Worm (Caenorhabditis elegans): ENCODE results near the gene mltn-1.

Gene mltn-1

ce11 chrII:13188084-13188483 lies 43.1 kb upstream of the mltn-1 start:
- TF ChIP-seq gei-8 (GFP tag; optimal IDR thresholded peaks at IDR 0.05) (no peak), lin-38 (GFP tag; IDR thresholded peaks at IDR 0.05) (peak; percentile 58), Y48G9A.11 (GFP tag; IDR thresholded peaks at IDR 0.05) (peak; percentile 36; the same call in 1 of the 2 replicates)

DNA sequence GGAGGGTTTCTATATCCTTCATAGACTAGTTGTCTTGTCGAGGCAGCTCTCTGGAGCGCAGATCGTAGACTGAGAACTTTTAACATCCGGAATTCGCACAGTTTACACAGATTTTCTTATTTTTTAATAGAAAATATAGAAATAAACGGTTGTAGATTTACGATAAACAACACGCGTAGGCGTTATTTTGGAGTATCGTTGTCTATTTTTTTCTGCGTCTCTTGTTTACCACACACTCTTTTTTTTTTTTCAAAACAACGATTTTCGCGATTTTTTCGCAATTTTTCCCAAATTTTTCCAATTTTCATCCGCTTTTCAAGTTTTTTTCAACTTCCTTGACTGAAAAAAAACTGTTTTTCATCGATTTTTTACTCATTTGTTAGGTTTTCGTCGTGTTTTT lies 42.2 kb upstream of the mltn-1 start, which contains the start of gene mecr-1:
mecr-1 (minus strand) TSS at position 127 of the 400 bp plus-strand sequence.
- TF ChIP-seq R02D3.7 (tag; optimal IDR thresholded peaks at IDR 0.05) (peak; percentile 82), dve-1 (tag; optimal IDR thresholded peaks at IDR 0.05; ENCODE audit: insufficient read depth) (no peak), Y48G9A.11 (GFP tag; IDR thresholded peaks at IDR 0.05) (peak; percentile 99), dpl-1 (GFP tag; optimal IDR thresholded peaks at IDR 0.05) (peak; percentile 47), daf-16 (GFP tag; optimal IDR thresholded peaks at IDR 0.05) (no peak), daf-16 (tag; optimal IDR thresholded peaks at IDR 0.05) (peak; percentile 87), mes-2 (tag; optimal IDR thresholded peaks at IDR 0.05; ENCODE audit: poor library complexity, severe bottlenecking) (peak; percentile 51), nhr-111 (GFP tag; optimal IDR thresholded peaks at IDR 0.05) (no peak), rbr-2 (tag; optimal IDR thresholded peaks at IDR 0.05) (peak; percentile 14), lsy-2 (tag; optimal IDR thresholded peaks at IDR 0.05) (peak in 1 of 2 experiments; percentile 59), lin-38 (GFP tag; IDR thresholded peaks at IDR 0.05) (peak; percentile 52)

DNA sequence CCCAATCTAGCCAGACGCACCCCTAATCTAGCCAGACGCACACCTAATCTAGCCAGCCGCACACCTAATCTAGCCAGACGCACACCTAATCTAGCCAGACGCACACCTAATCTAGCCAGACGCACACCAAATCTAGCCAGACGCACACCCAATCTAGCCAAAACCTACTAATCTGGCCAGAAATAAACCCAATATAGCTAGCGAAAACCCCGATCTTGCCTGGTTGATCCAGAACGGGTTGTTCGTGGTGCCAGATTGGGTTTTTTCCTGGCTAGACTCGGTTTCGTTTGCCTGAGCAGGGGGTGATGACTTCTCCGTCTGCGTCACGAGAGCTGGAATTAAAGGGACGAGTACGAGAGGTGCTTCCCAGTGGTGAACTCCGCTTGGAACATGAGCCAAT lies 39.1 kb upstream of the mltn-1 start, which contains the start of gene W09H1.3:
W09H1.3 (plus strand) TSS at position 301 of the 400 bp plus-strand sequence.
- TF ChIP-seq snpc-1.2 (GFP tag; IDR thresholded peaks at IDR 0.05) (no peak), egl-43 (GFP tag; IDR thresholded peaks at IDR 0.05) (peak; percentile 44; the same call in 1 of the 2 replicates), nhr-237 (tag; optimal IDR thresholded peaks at IDR 0.05) (no peak), ZK546.5 (tag; optimal IDR thresholded peaks at IDR 0.05) (no peak), ztf-11 (tag; optimal IDR thresholded peaks at IDR 0.05) (no peak)

- TF ChIP-seq ceh-62 (tag; optimal IDR thresholded peaks at IDR 0.05) (no peak), aha-1 (tag) (peak; percentile 31)
Observed at ce11 chrII:13183228-13183755, 38.3 kb upstream of the mltn-1 start, which contains the start of the genes W09H1.4 and his-73. Gene W09H1.4 (plus strand): TSS chrII:13183528. Gene his-73 (plus strand): TSS chrII:13183705.

DNA sequence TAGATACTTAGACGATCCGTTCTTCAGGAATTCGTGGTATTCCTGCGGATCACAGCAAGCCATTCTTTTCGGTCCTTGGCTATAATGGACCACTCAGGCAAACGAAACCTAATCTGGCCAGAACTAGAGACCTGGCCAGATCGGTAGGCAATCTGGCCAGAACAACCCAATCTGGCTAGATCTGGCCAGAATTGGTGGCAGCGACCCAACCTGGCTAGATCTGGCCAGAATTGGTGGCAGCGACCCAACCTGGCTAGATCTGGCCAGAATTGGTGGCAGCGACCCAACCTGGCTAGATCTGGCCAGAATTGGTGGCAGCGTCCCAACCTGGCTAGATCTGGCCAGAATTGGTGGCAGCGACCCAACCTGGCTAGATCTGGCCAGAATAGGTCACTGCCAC lies 37.3 kb upstream of the mltn-1 start:
- TF ChIP-seq set-16 (GFP tag; IDR thresholded peaks at IDR 0.05) = peak; percentile 52

ce11 chrII:13181465-13181864 lies 36.4 kb upstream of the mltn-1 start, which contains the start of gene W09H1.1:
Gene W09H1.1 (minus strand): TSS chrII:13181565.
- TF ChIP-seq lin-15B (tag; optimal IDR thresholded peaks at IDR 0.05) = no peak
- no peak for TF ChIP-seq ztf-11 (tag; optimal IDR thresholded peaks at IDR 0.05)
- no peak for TF ChIP-seq cey-2 (tag; optimal IDR thresholded peaks at IDR 0.05; ENCODE audit: borderline replicate concordance, insufficient read depth)
- TF ChIP-seq zfp-3 (GFP tag; conservative IDR thresholded peaks at IDR 0.05) = no peak
- TF ChIP-seq ztf-7 (tag; optimal IDR thresholded peaks at IDR 0.05) = no peak
- TF ChIP-seq nhr-25 (tag; optimal IDR thresholded peaks at IDR 0.05; ENCODE audit: borderline replicate concordance, insufficient read depth) = no peak
- TF ChIP-seq sdz-12 (GFP tag; optimal IDR thresholded peaks at IDR 0.05) = no peak
- no peak for TF ChIP-seq hmg-1.1 (GFP tag; IDR thresholded peaks at IDR 0.05)

DNA sequence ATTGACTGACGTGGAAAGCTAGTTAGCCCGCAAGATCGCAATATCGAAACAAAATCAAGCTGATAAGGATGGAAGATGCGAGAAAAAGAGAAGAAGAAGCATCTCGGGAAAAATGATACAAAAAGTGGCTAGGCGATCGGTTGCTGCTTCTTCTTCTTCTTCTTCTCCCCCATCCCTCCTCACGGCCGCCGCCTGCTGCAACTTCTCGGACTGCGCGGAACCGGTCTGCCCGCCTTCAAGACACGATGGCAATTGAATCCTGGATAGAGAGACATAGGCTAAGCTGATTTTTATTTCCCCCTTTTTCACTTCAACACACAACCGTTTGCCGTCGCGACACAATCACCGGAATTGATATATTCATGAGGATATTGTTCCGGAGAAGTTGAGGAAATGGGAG lies 29.4 kb upstream of the mltn-1 start:
- TF ChIP-seq set-16 (GFP tag; IDR thresholded peaks at IDR 0.05) (peak; percentile 68), mxl-3 (GFP tag; optimal IDR thresholded peaks at IDR 0.05) (peak; percentile 53), F49E8.2 (tag; optimal IDR thresholded peaks at IDR 0.05; ENCODE audit: borderline replicate concordance) (no peak)
